Worm (Caenorhabditis elegans) whole organism, L2 larva: ENCODE results near the gene nspg-6.

ENCODE experiments used
- C34F6.9 ChIP-seq: fragments of 150-350 bp; optimal IDR thresholded peaks from 2 replicates; lab custom pipeline; 2014; ENCODE audit warnings: missing biosample characterization, missing genetic modification characterization
- F13H6.1 ChIP-seq: sonication (generic microtip); optimal IDR thresholded peaks from 2 replicates; lab custom pipeline; 2016; ENCODE audit warnings: missing genetic modification characterization, missing compliant biosample characterization
- R02D3.7 ChIP-seq: fragments of 150-350 bp; optimal IDR thresholded peaks from 2 replicates; lab custom pipeline; 2014; ENCODE audit warnings: missing biosample characterization, missing genetic modification characterization
- Y55F3AM.14 ChIP-seq: fragments of 200-800 bp; sonication (Bioruptor generic); optimal IDR thresholded peaks from 2 replicates; lab custom pipeline; 2018; ENCODE audit warnings: mild to moderate bottlenecking, missing genetic modification characterization, missing compliant biosample characterization
- aly-2 ChIP-seq: fragments of 150-350 bp; optimal IDR thresholded peaks from 2 replicates; lab custom pipeline; 2014; ENCODE audit warnings: missing biosample characterization, missing genetic modification characterization
- ama-1 ChIP-seq: fragments of 150-350 bp; optimal IDR thresholded peaks from 2 replicates; lab custom pipeline; 2018; ENCODE audit warnings: inconsistent platforms
- blmp-1 ChIP-seq: sonication (generic microtip); optimal IDR thresholded peaks from 2 replicates; lab custom pipeline; 2017; ENCODE audit warnings: missing genetic modification characterization, mild to moderate bottlenecking, missing compliant biosample characterization, antibody characterized with exemption, moderate library complexity; ENCODE audit not compliant: insufficient read depth
- ceh-16 ChIP-seq: fragments of 150-350 bp; optimal IDR thresholded peaks from 2 replicates; lab custom pipeline; 2014; ENCODE audit warnings: missing biosample characterization, missing genetic modification characterization
- ceh-82 ChIP-seq: fragments of 150-350 bp; optimal IDR thresholded peaks from 2 replicates; lab custom pipeline; 2014; ENCODE audit warnings: missing biosample characterization, missing genetic modification characterization
- crh-2 ChIP-seq: sonication (generic microtip); optimal IDR thresholded peaks from 2 replicates; lab custom pipeline; 2017; ENCODE audit warnings: missing biosample characterization, missing genetic modification characterization
- dmd-4 ChIP-seq: sonication (generic microtip); optimal IDR thresholded peaks from 2 replicates; lab custom pipeline; 2017; ENCODE audit warnings: missing biosample characterization, missing genetic modification characterization
- egl-27 ChIP-seq: sonication (generic microtip); optimal IDR thresholded peaks from 3 replicates; lab custom pipeline; 2017; ENCODE audit warnings: missing biosample characterization, missing genetic modification reagents, missing genetic modification characterization
- fos-1 ChIP-seq: fragments of 150-350 bp; optimal IDR thresholded peaks from 2 replicates; lab custom pipeline; 2014; ENCODE audit warnings: missing biosample characterization, missing genetic modification characterization
- gmeb-1 ChIP-seq: fragments of 150-350 bp; optimal IDR thresholded peaks from 2 replicates; lab custom pipeline; 2014; ENCODE audit warnings: missing biosample characterization, missing genetic modification characterization
- lin-11 ChIP-seq: fragments of 150-350 bp; sonication (generic microtip); optimal IDR thresholded peaks from 2 replicates; lab custom pipeline; 2014; ENCODE audit warnings: missing biosample characterization, missing genetic modification characterization, inconsistent platforms, mixed read lengths
- lin-13 ChIP-seq: fragments of 150-350 bp; optimal IDR thresholded peaks from 2 replicates; lab custom pipeline; 2014; ENCODE audit warnings: missing biosample characterization, missing genetic modification reagents, missing genetic modification characterization
- lin-39 ChIP-seq: fragments of 150-350 bp; optimal IDR thresholded peaks from 2 replicates; lab custom pipeline; 2014; ENCODE audit warnings: missing biosample characterization, missing genetic modification reagents, missing genetic modification characterization
- lsy-2 ChIP-seq, 2 experiments: fragments of 150-350 bp in 1 of 2; sonication (generic microtip) in 1 of 2; optimal IDR thresholded peaks; 2 replicates each; lab custom pipeline; 2014 to 2017; ENCODE audit warnings: missing biosample characterization in 2 of 2, missing genetic modification characterization in 2 of 2
- mbf-1 ChIP-seq: sonication (generic microtip); optimal IDR thresholded peaks from 2 replicates; lab custom pipeline; 2017; ENCODE audit warnings: missing biosample characterization, missing genetic modification characterization
- mdl-1 ChIP-seq, 2 experiments: fragments of 150-350 bp in 1 of 2; sonication (generic microtip) in 1 of 2; optimal IDR thresholded peaks; 2 replicates each; lab custom pipeline; 2017; ENCODE audit warnings: missing biosample characterization in 2 of 2, missing genetic modification characterization in 2 of 2
- nhr-11 ChIP-seq: fragments of 150-350 bp; optimal IDR thresholded peaks from 2 replicates; lab custom pipeline; 2014; ENCODE audit warnings: missing biosample characterization, missing genetic modification characterization
- nhr-12 ChIP-seq: fragments of 150-350 bp; optimal IDR thresholded peaks from 2 replicates; lab custom pipeline; 2014; ENCODE audit warnings: missing biosample characterization, missing genetic modification characterization
- nhr-129 ChIP-seq: fragments of 150-350 bp; optimal IDR thresholded peaks from 2 replicates; lab custom pipeline; 2014; ENCODE audit warnings: missing biosample characterization, missing genetic modification characterization
- nhr-21 ChIP-seq: fragments of 150-350 bp; optimal IDR thresholded peaks from 2 replicates; lab custom pipeline; 2014; ENCODE audit warnings: missing biosample characterization, missing genetic modification characterization
- nhr-25 ChIP-seq: fragments of 150-350 bp; sonication (generic microtip); optimal IDR thresholded peaks from 3 replicates; lab custom pipeline; 2014; ENCODE audit warnings: missing biosample characterization, missing genetic modification characterization
- nhr-6 ChIP-seq: fragments of 150-350 bp; optimal IDR thresholded peaks from 2 replicates; lab custom pipeline; 2014; ENCODE audit warnings: missing biosample characterization, missing genetic modification characterization
- nhr-77 ChIP-seq: fragments of 150-350 bp; optimal IDR thresholded peaks from 2 replicates; lab custom pipeline; 2014; ENCODE audit warnings: missing biosample characterization, missing genetic modification characterization
- peb-1 ChIP-seq: fragments of 150-350 bp; optimal IDR thresholded peaks from 2 replicates; lab custom pipeline; 2014; ENCODE audit warnings: missing biosample characterization, missing genetic modification characterization
- sem-4 ChIP-seq: fragments of 150-350 bp; optimal IDR thresholded peaks from 2 replicates; lab custom pipeline; 2014; ENCODE audit warnings: missing biosample characterization, missing genetic modification reagents, missing genetic modification characterization
- skn-1 ChIP-seq: sonication (generic microtip); optimal IDR thresholded peaks from 2 replicates; lab custom pipeline; 2017; ENCODE audit warnings: missing biosample characterization, missing genetic modification characterization
- sma-3 ChIP-seq: sonication (generic microtip); optimal IDR thresholded peaks from 2 replicates; lab custom pipeline; 2016; ENCODE audit warnings: missing genetic modification reagents, missing genetic modification characterization, missing compliant biosample characterization
- sma-9 ChIP-seq, 2 experiments: fragments of 150-350 bp in 1 of 2; sonication (generic microtip) in 1 of 2; optimal IDR thresholded peaks; 2 replicates each; lab custom pipeline; 2014 to 2016; ENCODE audit warnings: missing genetic modification characterization in 2 of 2, mild to moderate bottlenecking in 1 of 2, missing biosample characterization in 1 of 2, missing compliant biosample characterization in 1 of 2, missing genetic modification reagents in 1 of 2, moderate library complexity in 1 of 2
- snpc-4 ChIP-seq: fragments of 150-350 bp; optimal IDR thresholded peaks from 2 replicates; lab custom pipeline; 2014; ENCODE audit warnings: missing biosample characterization, missing genetic modification characterization
- unc-55 ChIP-seq: fragments of 150-350 bp; sonication (generic microtip); optimal IDR thresholded peaks from 3 replicates; lab custom pipeline; 2014; ENCODE audit warnings: missing biosample characterization, missing genetic modification reagents, missing genetic modification characterization
- unc-62 ChIP-seq: fragments of 150-350 bp; optimal IDR thresholded peaks from 2 replicates; lab custom pipeline; 2014; ENCODE audit warnings: missing biosample characterization, missing genetic modification reagents, missing genetic modification characterization
- zag-1 ChIP-seq: fragments of 150-350 bp; optimal IDR thresholded peaks from 2 replicates; lab custom pipeline; 2014; ENCODE audit warnings: missing biosample characterization, missing genetic modification characterization
- ztf-4 ChIP-seq: fragments of 150-350 bp; optimal IDR thresholded peaks from 2 replicates; lab custom pipeline; 2014; ENCODE audit warnings: missing biosample characterization, missing genetic modification characterization

The nspg-6 gene

ce11 chrIII:7278491-7278890, 36.3 kb downstream of the nspg-6 start:
- TF ChIP-seq R02D3.7 (tag; lab: Kevin White, UChicago), result no peak
- TF ChIP-seq dmd-4, result peak; percentile 44
- TF ChIP-seq nhr-6 (tag; lab: Kevin White, UChicago), result peak; percentile 16
- TF ChIP-seq ceh-16 (tag; lab: Kevin White, UChicago), result no peak
- peak; percentile 39 for TF ChIP-seq C34F6.9 (tag; lab: Kevin White, UChicago)
- TF ChIP-seq nhr-77, result peak; percentile 35
- peak; percentile 35 for TF ChIP-seq nhr-21 (tag; lab: Kevin White, UChicago)
- peak; percentile 75 for TF ChIP-seq sma-9 (GFP tag; optimal IDR thresholded peaks at IDR 0.05; lab: Kevin White, UChicago)
- no peak for TF ChIP-seq sma-9 (tag; optimal IDR thresholded peaks at IDR 0.05; lab: Kevin White, UChicago)
- TF ChIP-seq crh-2 (tag; lab: Kevin White, UChicago), result peak; percentile 76
- peak; percentile 34 for TF ChIP-seq sma-3 (GFP tag; lab: Kevin White, UChicago)
- peak; percentile 43 for TF ChIP-seq fos-1 (tag; lab: Kevin White, UChicago)
- peak; percentile 67 to 69 for TF ChIP-seq lsy-2 (tag; optimal IDR thresholded peaks at IDR 0.05; lab: Kevin White, UChicago)
- TF ChIP-seq ceh-82 (tag; lab: Kevin White, UChicago), result no peak
- peak; percentile 99 for TF ChIP-seq snpc-4 (tag; lab: Kevin White, UChicago)
- peak; percentile 83 for TF ChIP-seq nhr-129
- peak; percentile 88 for TF ChIP-seq gmeb-1 (tag; lab: Kevin White, UChicago)
- no peak for TF ChIP-seq ama-1 (lab: Kevin White, UChicago)
- TF ChIP-seq lin-13 (GFP tag; lab: Kevin White, UChicago), result no peak
- TF ChIP-seq lin-11, result peak; percentile 43
- TF ChIP-seq unc-55 (GFP tag; lab: Kevin White, UChicago), result peak; percentile 39

- TF ChIP-seq lin-13 (GFP tag; lab: Kevin White, UChicago) (peak; percentile 59), egl-27 (no peak), nhr-129 (peak; percentile 36), nhr-12 (tag; lab: Kevin White, UChicago) (no peak), snpc-4 (tag; lab: Kevin White, UChicago) (peak; percentile 59), aly-2 (no peak), sma-9 (GFP tag; optimal IDR thresholded peaks at IDR 0.05; lab: Kevin White, UChicago) (peak; percentile 39), sma-9 (tag; optimal IDR thresholded peaks at IDR 0.05; lab: Kevin White, UChicago) (no peak), lsy-2 (tag; optimal IDR thresholded peaks at IDR 0.05; lab: Kevin White, UChicago) (peak; percentile 55 to 88), nhr-25 (tag; lab: Kevin White, UChicago) (peak; percentile 28), crh-2 (tag; lab: Kevin White, UChicago) (peak; percentile 58), nhr-21 (tag; lab: Kevin White, UChicago) (peak; percentile 42), F13H6.1 (tag; lab: Kevin White, UChicago) (no peak), unc-55 (GFP tag; lab: Kevin White, UChicago) (peak; percentile 79), sma-3 (GFP tag; lab: Kevin White, UChicago) (peak; percentile 38), mdl-1 (tag; optimal IDR thresholded peaks at IDR 0.05; lab: Kevin White, UChicago) (no peak), C34F6.9 (tag; lab: Kevin White, UChicago) (peak; percentile 80), gmeb-1 (tag; lab: Kevin White, UChicago) (peak; percentile 99), Y55F3AM.14 (GFP tag; lab: Kevin White, UChicago) (no peak), nhr-6 (tag; lab: Kevin White, UChicago) (peak; percentile 6), sem-4 (tag; lab: Kevin White, UChicago) (no peak), blmp-1 (tag; lab: Kevin White, UChicago) (peak; percentile 32)
- TF ChIP-seq, all 48 proteins: peak for 14
These were observed 37.5 kb downstream of the nspg-6 start, which contains the start of the genes spot-1 and B0361.11 for ce11 chrIII:7277228-7277627. Gene spot-1 (minus strand): TSS chrIII:7277274. Gene B0361.11 (plus strand): TSS chrIII:7277599.

- no peak for TF ChIP-seq mbf-1 (tag; lab: Kevin White, UChicago)
- no peak for TF ChIP-seq snpc-4 (tag; lab: Kevin White, UChicago)
- no peak for TF ChIP-seq skn-1 (tag; lab: Kevin White, UChicago)
- no peak for TF ChIP-seq fos-1 (tag; lab: Kevin White, UChicago)
- no peak for TF ChIP-seq nhr-129
- no peak for TF ChIP-seq unc-55 (GFP tag; lab: Kevin White, UChicago)
- no peak for TF ChIP-seq nhr-21 (tag; lab: Kevin White, UChicago)
- TF ChIP-seq R02D3.7 (tag; lab: Kevin White, UChicago), result no peak
These were observed 39.5 kb downstream of the nspg-6 start, which contains the start of gene psd-1 for ce11 chrIII:7275296-7275695. Gene psd-1 (minus strand): TSS chrIII:7275396.

ce11 chrIII:7273718-7274117, 41.1 kb downstream of the nspg-6 start:
- TF ChIP-seq lin-13 (GFP tag; lab: Kevin White, UChicago) (no peak), Y55F3AM.14 (GFP tag; lab: Kevin White, UChicago) (no peak), ceh-82 (tag; lab: Kevin White, UChicago) (no peak), unc-55 (GFP tag; lab: Kevin White, UChicago) (no peak), ztf-4 (no peak), skn-1 (tag; lab: Kevin White, UChicago) (no peak), lsy-2 (tag; optimal IDR thresholded peaks at IDR 0.05; lab: Kevin White, UChicago) (peak in 1 of 2 experiments; percentile 19), aly-2 (no peak), sem-4 (tag; lab: Kevin White, UChicago) (no peak), nhr-6 (tag; lab: Kevin White, UChicago) (no peak), sma-9 (GFP tag; optimal IDR thresholded peaks at IDR 0.05; lab: Kevin White, UChicago) (peak; percentile 72), sma-9 (tag; optimal IDR thresholded peaks at IDR 0.05; lab: Kevin White, UChicago) (no peak), crh-2 (tag; lab: Kevin White, UChicago) (no peak), peb-1 (tag; lab: Kevin White, UChicago) (no peak), nhr-11 (tag; lab: Kevin White, UChicago) (no peak), nhr-129 (peak; percentile 19), lin-39 (no peak), lin-11 (no peak), unc-62 (GFP tag; lab: Kevin White, UChicago) (no peak), dmd-4 (no peak), nhr-21 (tag; lab: Kevin White, UChicago) (peak; percentile 68), nhr-77 (no peak), zag-1 (tag; lab: Kevin White, UChicago) (no peak), mbf-1 (tag; lab: Kevin White, UChicago) (no peak), ama-1 (lab: Kevin White, UChicago) (no peak)
